Fruit fly (Drosophila melanogaster): ENCODE measurements around the gene CG2104.

Gene CG2104

DNA sequence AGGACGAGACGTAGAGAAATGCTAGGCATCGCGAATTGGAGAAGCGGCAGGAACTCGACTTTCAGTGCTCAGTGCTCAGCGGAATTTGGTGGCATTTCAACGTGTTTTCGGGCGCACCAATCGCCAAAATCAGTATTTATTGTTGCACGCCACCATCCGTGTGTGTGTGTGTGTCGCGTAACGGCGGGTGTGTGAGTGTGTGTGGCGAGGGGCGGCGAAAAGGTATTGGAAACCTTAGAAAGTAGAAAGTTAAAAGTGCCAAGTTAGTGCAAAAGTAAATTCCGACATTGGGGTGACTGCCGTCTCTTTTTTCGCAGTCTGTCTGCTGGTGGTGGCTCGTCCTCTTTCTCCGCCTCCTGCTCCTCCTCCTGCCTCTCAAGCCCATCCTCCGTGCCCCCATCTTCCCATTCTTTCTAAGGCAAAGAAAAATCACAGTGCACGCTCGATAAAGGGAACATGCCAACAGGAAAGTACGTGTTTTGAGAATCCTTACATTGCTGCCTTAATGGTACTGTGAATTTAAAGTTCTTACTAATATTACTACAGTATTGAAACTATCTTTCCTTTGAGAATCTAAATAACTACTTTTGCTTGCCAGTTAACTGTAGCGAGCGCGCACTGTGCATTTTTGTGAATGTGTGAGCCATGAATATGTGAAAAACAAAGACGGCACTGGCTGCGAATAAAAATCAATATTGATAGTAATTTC lies 6.9 kb downstream of the CG2104 start:
- no peak for TF ChIP-seq sv (GFP tag; optimal IDR thresholded peaks at IDR 0.05)
- TF ChIP-seq HLH106 (tag; optimal IDR thresholded peaks at IDR 0.05): peak; percentile 51
- TF ChIP-seq Abd-B (GFP tag; optimal IDR thresholded peaks at IDR 0.05): no peak
- TF ChIP-seq Dfd (GFP tag; optimal IDR thresholded peaks at IDR 0.05): no peak
- no peak for TF ChIP-seq jim (GFP tag; optimal IDR thresholded peaks at IDR 0.05)
- TF ChIP-seq Jra (GFP tag; optimal IDR thresholded peaks at IDR 0.05): no peak
- TF ChIP-seq h (GFP tag; optimal IDR thresholded peaks at IDR 0.05): peak; percentile 51
- TF ChIP-seq foxo (GFP tag; optimal IDR thresholded peaks at IDR 0.05): peak in 1 of 2 experiments; percentile 63
- TF ChIP-seq Vsx2 (GFP tag; optimal IDR thresholded peaks at IDR 0.05; ENCODE audit: partially characterized antibody): no peak
- TF ChIP-seq OdsH (GFP tag; optimal IDR thresholded peaks at IDR 0.05): peak; percentile 30
- no peak for TF ChIP-seq Myc (optimal IDR thresholded peaks at IDR 0.05)
- peak; percentile 36 for TF ChIP-seq ey (GFP tag; optimal IDR thresholded peaks at IDR 0.05)
- peak; percentile 67 for TF ChIP-seq fru (GFP tag; optimal IDR thresholded peaks at IDR 0.05)
- TF ChIP-seq psq (GFP tag; optimal IDR thresholded peaks at IDR 0.05): no peak
- TF ChIP-seq br (GFP tag; optimal IDR thresholded peaks at IDR 0.05): peak; percentile 40
- peak; percentile 51 for TF ChIP-seq woc (GFP tag; optimal IDR thresholded peaks at IDR 0.05)
- peak; percentile 16 for TF ChIP-seq Sp1 (GFP tag; optimal IDR thresholded peaks at IDR 0.05)
- peak; percentile 30 for TF ChIP-seq Hnf4 (GFP tag; optimal IDR thresholded peaks at IDR 0.05)
- peak; percentile 46 for TF ChIP-seq rgr (GFP tag; optimal IDR thresholded peaks at IDR 0.05)

DNA sequence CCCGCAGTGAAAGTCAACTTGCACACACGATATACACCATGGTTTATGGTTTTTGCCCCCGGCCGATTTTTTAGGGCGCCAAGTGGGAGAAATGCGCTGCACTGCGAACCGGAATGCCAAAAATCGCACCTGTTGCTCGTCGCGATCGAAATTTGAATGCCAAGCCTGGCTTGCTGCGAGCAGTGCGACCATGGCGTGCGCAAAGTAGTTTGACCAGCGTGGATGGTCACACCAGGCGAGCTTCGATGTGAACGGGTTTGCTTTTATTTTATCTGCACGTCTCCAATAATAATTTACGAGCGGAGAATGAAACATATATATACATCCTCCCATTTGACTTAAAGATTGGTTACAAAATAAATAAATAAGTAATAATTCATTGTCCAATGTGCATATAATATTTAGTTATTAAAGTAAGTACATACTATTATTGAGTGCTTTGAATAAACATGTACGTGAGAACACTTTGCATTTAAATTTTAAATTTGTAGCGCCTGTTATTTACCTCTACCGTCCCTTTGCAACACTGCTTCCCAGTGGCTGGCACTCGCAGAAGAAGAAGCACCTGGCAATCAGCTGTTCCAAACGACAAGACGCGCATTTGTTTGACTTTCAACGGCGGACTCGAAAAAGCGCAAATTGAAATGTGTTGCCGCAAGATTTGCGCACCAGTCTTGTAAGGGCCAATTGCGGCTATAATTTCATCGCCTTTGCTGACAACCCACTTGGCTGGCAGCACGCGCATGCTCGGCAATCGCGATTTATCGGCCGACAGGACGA lies 7.6 kb downstream of the CG2104 start, which contains the start of the genes Rab23 and plx:
TSS of gene Rab23 (minus strand) at position 166 of the 780 bp plus-strand sequence.
TSS of gene plx (plus strand) at position 587 of the 780 bp plus-strand sequence.
- TF ChIP-seq tai (GFP tag; optimal IDR thresholded peaks at IDR 0.05) (peak; percentile 31), ey (GFP tag; optimal IDR thresholded peaks at IDR 0.05) (no peak), woc (GFP tag; optimal IDR thresholded peaks at IDR 0.05) (no peak), HLH106 (tag; optimal IDR thresholded peaks at IDR 0.05) (peak; percentile 18), Hnf4 (GFP tag; optimal IDR thresholded peaks at IDR 0.05) (peak; percentile 54), foxo (GFP tag; optimal IDR thresholded peaks at IDR 0.05) (peak in 1 of 2 experiments; percentile 28), CG32264 (GFP tag; optimal IDR thresholded peaks at IDR 0.05) (no peak), Jra (GFP tag; optimal IDR thresholded peaks at IDR 0.05) (peak; percentile 19), Rel (GFP tag; optimal IDR thresholded peaks at IDR 0.05) (no peak), Rel (tag; optimal IDR thresholded peaks at IDR 0.05) (no peak), Dfd (GFP tag; optimal IDR thresholded peaks at IDR 0.05) (no peak), jim (GFP tag; optimal IDR thresholded peaks at IDR 0.05) (no peak), Hr78 (GFP tag; optimal IDR thresholded peaks at IDR 0.05) (no peak), Abd-B (GFP tag; optimal IDR thresholded peaks at IDR 0.05) (no peak), h (GFP tag; optimal IDR thresholded peaks at IDR 0.05) (peak; percentile 29), OdsH (GFP tag; optimal IDR thresholded peaks at IDR 0.05) (peak; percentile 4), Dif (GFP tag; optimal IDR thresholded peaks at IDR 0.05; ENCODE audit: partially characterized antibody) (peak; percentile 51), dl (GFP tag; optimal IDR thresholded peaks at IDR 0.05; ENCODE audit: insufficient read depth in 1 of 2, partially characterized antibody in 2 of 2) (no peak), Myc (optimal IDR thresholded peaks at IDR 0.05) (peak; percentile 53), Vsx2 (GFP tag; optimal IDR thresholded peaks at IDR 0.05; ENCODE audit: partially characterized antibody) (no peak), sage (GFP tag; optimal IDR thresholded peaks at IDR 0.05) (no peak), br (GFP tag; optimal IDR thresholded peaks at IDR 0.05) (no peak), GATAd (GFP tag; optimal IDR thresholded peaks at IDR 0.05) (no peak), Mio (GFP tag; optimal IDR thresholded peaks at IDR 0.05) (no peak), N (GFP tag; optimal IDR thresholded peaks at IDR 0.05) (no peak), rgr (GFP tag; optimal IDR thresholded peaks at IDR 0.05) (peak; percentile 39)

DNA sequence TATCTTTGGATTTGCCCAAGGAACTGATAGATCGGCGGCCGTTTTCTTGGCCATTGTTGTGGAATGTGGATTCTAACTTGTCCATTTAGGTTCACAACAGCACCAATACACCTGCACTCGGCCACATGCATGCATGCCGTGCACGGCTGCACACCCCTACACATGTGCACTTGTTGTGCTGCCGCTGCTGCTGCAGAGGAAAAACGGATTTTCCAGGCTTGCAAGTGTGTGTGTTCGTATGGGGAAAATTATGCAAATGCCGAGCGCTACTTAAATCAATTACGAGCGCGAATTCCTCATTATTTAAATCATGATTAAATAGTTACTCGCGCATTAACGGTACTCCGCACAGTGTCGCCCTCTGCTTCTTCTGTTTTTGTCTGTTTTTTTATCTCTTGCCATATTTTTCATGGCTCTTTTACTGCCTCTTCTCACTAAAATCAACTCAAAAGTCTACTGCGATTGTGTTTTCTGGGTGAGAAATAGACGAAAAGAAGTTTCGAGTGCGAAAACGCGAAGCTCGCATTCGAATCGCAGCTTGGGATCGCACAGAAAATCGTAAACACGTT lies 8.5 kb downstream of the CG2104 start:
- TF ChIP-seq Sp1 (GFP tag; optimal IDR thresholded peaks at IDR 0.05) (no peak), GATAd (GFP tag; optimal IDR thresholded peaks at IDR 0.05) (no peak), psq (GFP tag; optimal IDR thresholded peaks at IDR 0.05) (no peak), Mio (GFP tag; optimal IDR thresholded peaks at IDR 0.05) (no peak), h (GFP tag; optimal IDR thresholded peaks at IDR 0.05) (no peak), Myc (optimal IDR thresholded peaks at IDR 0.05) (no peak), dsf (GFP tag; optimal IDR thresholded peaks at IDR 0.05; ENCODE audit: borderline replicate concordance) (no peak), HLH106 (tag; optimal IDR thresholded peaks at IDR 0.05) (no peak), Jra (GFP tag; optimal IDR thresholded peaks at IDR 0.05) (no peak), Abd-B (GFP tag; optimal IDR thresholded peaks at IDR 0.05) (no peak), fru (GFP tag; optimal IDR thresholded peaks at IDR 0.05) (no peak), br (GFP tag; optimal IDR thresholded peaks at IDR 0.05) (no peak), CG32264 (GFP tag; optimal IDR thresholded peaks at IDR 0.05) (no peak), Rel (GFP tag; optimal IDR thresholded peaks at IDR 0.05) (no peak), Rel (tag; optimal IDR thresholded peaks at IDR 0.05) (no peak), N (GFP tag; optimal IDR thresholded peaks at IDR 0.05) (no peak), jim (GFP tag; optimal IDR thresholded peaks at IDR 0.05) (no peak), sage (GFP tag; optimal IDR thresholded peaks at IDR 0.05) (no peak), Hr83 (GFP tag; optimal IDR thresholded peaks at IDR 0.05; ENCODE audit: poor library complexity, severe bottlenecking) (no peak), usp (GFP tag; optimal IDR thresholded peaks at IDR 0.05) (no peak), brk (GFP tag; optimal IDR thresholded peaks at IDR 0.05) (no peak)
